Fruit fly (Drosophila melanogaster): ENCODE results near the gene CG31551.

The CG31551 gene

DNA sequence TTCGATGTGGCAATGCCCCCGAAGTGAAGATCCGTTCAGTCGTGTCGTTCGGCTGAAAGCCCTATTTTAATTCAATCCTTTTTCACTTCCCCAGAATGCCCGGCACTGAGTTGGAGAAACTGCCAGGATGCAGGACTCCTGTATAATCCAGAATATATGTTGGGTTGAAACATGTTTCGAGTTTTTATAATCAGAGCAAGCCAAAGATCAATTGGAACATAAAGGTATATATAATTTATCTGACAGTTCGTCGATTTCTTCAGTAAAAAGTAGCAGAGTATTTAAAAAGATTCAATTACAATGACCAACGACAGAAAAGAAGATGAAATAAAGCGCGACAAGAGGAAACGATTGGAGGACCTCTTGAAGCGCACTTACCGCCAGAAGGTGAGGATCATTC is at the start of gene CG31551:
Gene CG31551, plus strand, starts transcription at position 301 of the 400 bp plus-strand sequence.
- no peak for TF ChIP-seq sv (GFP tag; optimal IDR thresholded peaks at IDR 0.05)
- no peak for TF ChIP-seq Hr78 (GFP tag; optimal IDR thresholded peaks at IDR 0.05)
- no peak for TF ChIP-seq dl (GFP tag; optimal IDR thresholded peaks at IDR 0.05; ENCODE audit: insufficient read depth in 1 of 2, partially characterized antibody in 2 of 2)
- TF ChIP-seq Mio (GFP tag; optimal IDR thresholded peaks at IDR 0.05) = no peak
- no peak for TF ChIP-seq pan (optimal IDR thresholded peaks at IDR 0.05)
- TF ChIP-seq psq (GFP tag; optimal IDR thresholded peaks at IDR 0.05) = no peak
- TF ChIP-seq CrebA (GFP tag; optimal IDR thresholded peaks at IDR 0.05; ENCODE audit: borderline replicate concordance) = no peak
- no peak for TF ChIP-seq jim (GFP tag; optimal IDR thresholded peaks at IDR 0.05)
- no peak for TF ChIP-seq sage (GFP tag; optimal IDR thresholded peaks at IDR 0.05)
- TF ChIP-seq br (GFP tag; optimal IDR thresholded peaks at IDR 0.05) = no peak
- TF ChIP-seq Rel (GFP tag; optimal IDR thresholded peaks at IDR 0.05) = no peak
- no peak for TF ChIP-seq Rel (tag; optimal IDR thresholded peaks at IDR 0.05)
- TF ChIP-seq Myc (optimal IDR thresholded peaks at IDR 0.05) = no peak
- no peak for TF ChIP-seq N (GFP tag; optimal IDR thresholded peaks at IDR 0.05)
- no peak for TF ChIP-seq lola (GFP tag; optimal IDR thresholded peaks at IDR 0.05)
- no peak for TF ChIP-seq ey (GFP tag; optimal IDR thresholded peaks at IDR 0.05)

DNA sequence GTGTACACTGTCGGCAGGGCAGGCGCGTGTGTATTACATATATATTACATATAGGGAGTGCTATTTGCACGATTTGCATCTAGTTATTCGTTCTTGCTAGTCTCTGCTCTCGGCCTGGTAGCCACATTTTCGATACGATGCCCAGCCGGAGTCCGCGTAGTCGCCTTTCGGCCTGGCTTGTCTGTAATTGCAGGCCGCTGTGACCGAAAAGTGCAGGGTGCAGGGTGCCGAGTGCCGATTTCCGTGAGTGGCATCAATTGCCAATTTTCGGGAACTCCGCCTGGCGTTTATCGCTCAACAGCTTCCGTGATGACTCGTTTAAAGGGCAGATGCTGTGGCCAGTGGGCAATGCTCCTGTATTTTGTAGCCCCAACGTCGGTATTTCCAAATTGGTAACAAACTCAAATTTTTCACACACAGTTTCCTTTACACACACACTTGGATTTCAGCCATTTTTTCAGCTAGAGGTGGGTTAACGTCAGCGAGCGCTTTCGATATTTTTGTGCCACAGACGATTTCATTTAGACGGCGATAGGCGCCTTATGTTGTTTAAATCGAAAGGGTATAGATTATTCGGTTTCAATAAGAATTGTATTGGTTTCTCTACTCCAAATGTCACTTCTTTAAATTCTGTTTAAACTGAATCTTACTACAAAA is 39.7 kb upstream of the CG31551 start, which contains the start of gene CG2926:
Gene CG2926, minus strand, starts transcription at position 518 of the 657 bp plus-strand sequence.
- TF ChIP-seq CG9705 (GFP tag; optimal IDR thresholded peaks at IDR 0.05) = peak; percentile 16
- TF ChIP-seq Rel (GFP tag; optimal IDR thresholded peaks at IDR 0.05) = no peak
- TF ChIP-seq Rel (tag; optimal IDR thresholded peaks at IDR 0.05) = no peak
- TF ChIP-seq jim (GFP tag; optimal IDR thresholded peaks at IDR 0.05) = peak; percentile 58
- peak; percentile 88 for TF ChIP-seq Hr83 (GFP tag; optimal IDR thresholded peaks at IDR 0.05; ENCODE audit: poor library complexity, severe bottlenecking)
- TF ChIP-seq ey (GFP tag; optimal IDR thresholded peaks at IDR 0.05) = peak; percentile 34
- peak; percentile 54 for TF ChIP-seq h (GFP tag; optimal IDR thresholded peaks at IDR 0.05)
- TF ChIP-seq rgr (GFP tag; optimal IDR thresholded peaks at IDR 0.05) = no peak
- no peak for TF ChIP-seq CrebA (GFP tag; optimal IDR thresholded peaks at IDR 0.05; ENCODE audit: borderline replicate concordance)
- peak; percentile 15 for TF ChIP-seq OdsH (GFP tag; optimal IDR thresholded peaks at IDR 0.05)
- TF ChIP-seq foxo (GFP tag; optimal IDR thresholded peaks at IDR 0.05) = no peak

DNA sequence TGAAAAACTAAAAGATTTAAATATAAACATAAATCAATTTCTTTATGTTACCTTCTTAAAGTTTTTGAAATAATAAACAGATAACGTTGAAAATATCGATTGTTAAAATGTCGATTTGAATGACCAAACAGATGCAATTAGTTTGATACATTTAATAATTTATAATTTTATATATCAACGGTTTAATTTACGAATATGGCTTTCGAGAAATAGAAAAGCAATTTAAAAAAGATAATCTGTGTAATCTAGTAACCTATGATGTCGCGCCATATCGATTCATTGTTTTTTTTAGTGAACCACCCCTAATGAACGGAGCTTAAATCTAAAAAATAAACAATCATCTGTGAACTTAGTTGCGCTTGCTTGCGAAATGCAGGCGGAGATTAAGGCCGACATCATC is 39.1 kb upstream of the CG31551 start, which contains the start of gene PolZ2:
Gene PolZ2, plus strand, starts transcription at position 301 of the 400 bp plus-strand sequence.
- TF ChIP-seq Sp1 (GFP tag; optimal IDR thresholded peaks at IDR 0.05) (no peak), CG9705 (GFP tag; optimal IDR thresholded peaks at IDR 0.05) (no peak), br (GFP tag; optimal IDR thresholded peaks at IDR 0.05) (no peak), dl (GFP tag; optimal IDR thresholded peaks at IDR 0.05; ENCODE audit: insufficient read depth in 1 of 2, partially characterized antibody in 2 of 2) (no peak), Dfd (GFP tag; optimal IDR thresholded peaks at IDR 0.05) (no peak), Rel (GFP tag; optimal IDR thresholded peaks at IDR 0.05) (no peak), Rel (tag; optimal IDR thresholded peaks at IDR 0.05) (no peak), jim (GFP tag; optimal IDR thresholded peaks at IDR 0.05) (no peak), fru (GFP tag; optimal IDR thresholded peaks at IDR 0.05) (no peak), lola (GFP tag; optimal IDR thresholded peaks at IDR 0.05) (no peak), HLH106 (tag; optimal IDR thresholded peaks at IDR 0.05) (no peak), Abd-B (GFP tag; optimal IDR thresholded peaks at IDR 0.05) (no peak), OdsH (GFP tag; optimal IDR thresholded peaks at IDR 0.05) (no peak), dmrt93B (GFP tag; optimal IDR thresholded peaks at IDR 0.05) (no peak)

- TF ChIP-seq tai (GFP tag; optimal IDR thresholded peaks at IDR 0.05) (no peak), N (GFP tag; optimal IDR thresholded peaks at IDR 0.05) (peak; percentile 96), Abd-B (GFP tag; optimal IDR thresholded peaks at IDR 0.05) (peak; percentile 10), foxo (GFP tag; optimal IDR thresholded peaks at IDR 0.05) (peak in 1 of 2 experiments; percentile 25), Mio (GFP tag; optimal IDR thresholded peaks at IDR 0.05) (no peak), GATAd (GFP tag; optimal IDR thresholded peaks at IDR 0.05) (no peak), Jra (GFP tag; optimal IDR thresholded peaks at IDR 0.05) (no peak), h (GFP tag; optimal IDR thresholded peaks at IDR 0.05) (no peak), Sp1 (GFP tag; optimal IDR thresholded peaks at IDR 0.05) (peak; percentile 19), CrebA (GFP tag; optimal IDR thresholded peaks at IDR 0.05; ENCODE audit: borderline replicate concordance) (no peak), woc (GFP tag; optimal IDR thresholded peaks at IDR 0.05) (peak; percentile 61), jim (GFP tag; optimal IDR thresholded peaks at IDR 0.05) (no peak), rgr (GFP tag; optimal IDR thresholded peaks at IDR 0.05) (peak; percentile 12), Dif (GFP tag; optimal IDR thresholded peaks at IDR 0.05; ENCODE audit: partially characterized antibody) (no peak), Hnf4 (GFP tag; optimal IDR thresholded peaks at IDR 0.05) (no peak), Vsx2 (GFP tag; optimal IDR thresholded peaks at IDR 0.05; ENCODE audit: partially characterized antibody) (no peak), OdsH (GFP tag; optimal IDR thresholded peaks at IDR 0.05) (no peak), dsf (GFP tag; optimal IDR thresholded peaks at IDR 0.05; ENCODE audit: borderline replicate concordance) (no peak), fru (GFP tag; optimal IDR thresholded peaks at IDR 0.05) (no peak), Dfd (GFP tag; optimal IDR thresholded peaks at IDR 0.05) (no peak), CG9705 (GFP tag; optimal IDR thresholded peaks at IDR 0.05) (peak; percentile 35), HLH106 (tag; optimal IDR thresholded peaks at IDR 0.05) (peak; percentile 60), brk (GFP tag; optimal IDR thresholded peaks at IDR 0.05) (no peak), sv (GFP tag; optimal IDR thresholded peaks at IDR 0.05) (peak; percentile 17), CG32264 (GFP tag; optimal IDR thresholded peaks at IDR 0.05) (peak; percentile 4), ey (GFP tag; optimal IDR thresholded peaks at IDR 0.05) (peak; percentile 22), Hr83 (GFP tag; optimal IDR thresholded peaks at IDR 0.05; ENCODE audit: poor library complexity, severe bottlenecking) (no peak), Hr78 (GFP tag; optimal IDR thresholded peaks at IDR 0.05) (peak; percentile 80), dmrt93B (GFP tag; optimal IDR thresholded peaks at IDR 0.05) (no peak), lola (GFP tag; optimal IDR thresholded peaks at IDR 0.05) (no peak), psq (GFP tag; optimal IDR thresholded peaks at IDR 0.05) (peak; percentile 17), dl (GFP tag; optimal IDR thresholded peaks at IDR 0.05; ENCODE audit: insufficient read depth in 1 of 2, partially characterized antibody in 2 of 2) (no peak)
Observed at dm6 chr3R:5591398-5591853, 36.2 kb upstream of the CG31551 start, which contains the start of the genes noi and Vha26. Gene noi, minus strand, starts transcription at chr3R:5591459. Gene Vha26, plus strand, starts transcription at chr3R:5591763.
